Worm (Caenorhabditis elegans): ENCODE results near the gene del-9.

- TF ChIP-seq elt-3 (tag; optimal IDR thresholded peaks at IDR 0.05) (no peak), nhr-237 (tag; optimal IDR thresholded peaks at IDR 0.05) (no peak), mdl-1 (tag; optimal IDR thresholded peaks at IDR 0.05) (no peak), nhr-25 (tag; optimal IDR thresholded peaks at IDR 0.05) (no peak), egl-27 (tag; optimal IDR thresholded peaks at IDR 0.05) (no peak), ceh-82 (tag; optimal IDR thresholded peaks at IDR 0.05) (no peak), zag-1 (tag; optimal IDR thresholded peaks at IDR 0.05) (no peak), unc-62 (GFP tag; optimal IDR thresholded peaks at IDR 0.05) (no peak), nhr-11 (tag; optimal IDR thresholded peaks at IDR 0.05) (no peak), eor-1 (tag; optimal IDR thresholded peaks at IDR 0.05) (no peak)
Measured at ce11 chrX:3601531-3601930, 15.6 kb downstream of the del-9 start, which contains the start of gene C18B2.3.
